Fruit fly (Drosophila melanogaster): ENCODE data around the gene CG14397.
A peak's percentile ranks its signal among the peaks of the same experiment; 100 is the strongest.

The CG14397 gene

dm6 chr2L:21062611-21063010, 28.4 kb upstream of the CG14397 start:
- TF ChIP-seq CG8290 (GFP tag; optimal IDR thresholded peaks at IDR 0.05), result no peak
- TF ChIP-seq CG8290 (tag; optimal IDR thresholded peaks at IDR 0.05), result peak in 1 of 2 experiments; percentile 21
- TF ChIP-seq CrebB (tag; optimal IDR thresholded peaks at IDR 0.05), result no peak
- TF ChIP-seq CG10654 (GFP tag; optimal IDR thresholded peaks at IDR 0.05), result no peak
- no peak for TF ChIP-seq CG13296 (GFP tag; optimal IDR thresholded peaks at IDR 0.05)
- no peak for TF ChIP-seq CG5245 (GFP tag; optimal IDR thresholded peaks at IDR 0.05)
- no peak for TF ChIP-seq pita (GFP tag; optimal IDR thresholded peaks at IDR 0.05)
- peak; percentile 8 for TF ChIP-seq ATbp (GFP tag; optimal IDR thresholded peaks at IDR 0.05)
- no peak for TF ChIP-seq CG4707 (GFP tag; optimal IDR thresholded peaks at IDR 0.05)
- peak; percentile 12 for TF ChIP-seq CG17359 (tag; optimal IDR thresholded peaks at IDR 0.05)
- TF ChIP-seq CG7556 (GFP tag; optimal IDR thresholded peaks at IDR 0.05), result no peak
- TF ChIP-seq CG2889 (GFP tag; IDR thresholded peaks at IDR 0.05), result no peak
- no peak for TF ChIP-seq her (GFP tag; optimal IDR thresholded peaks at IDR 0.05)
- TF ChIP-seq C15 (GFP tag; IDR thresholded peaks at IDR 0.05), result no peak
- TF ChIP-seq unpg (GFP tag; optimal IDR thresholded peaks at IDR 0.05), result no peak
- no peak for TF ChIP-seq oc (tag; optimal IDR thresholded peaks at IDR 0.05)
- TF ChIP-seq wor (GFP tag; IDR thresholded peaks at IDR 0.05), result no peak
- TF ChIP-seq CkIIα-i1 (GFP tag; IDR thresholded peaks at IDR 0.05), result no peak
- no peak for TF ChIP-seq hb (GFP tag; IDR thresholded peaks at IDR 0.05; ENCODE audit: partially characterized antibody)
- peak; percentile 41 for TF ChIP-seq CG2678 (tag; optimal IDR thresholded peaks at IDR 0.05)
- TF ChIP-seq NK7.1 (GFP tag; optimal IDR thresholded peaks at IDR 0.05), result no peak
- TF ChIP-seq CG11696 (GFP tag; IDR thresholded peaks at IDR 0.05), result no peak
- no peak for TF ChIP-seq Dip3 (GFP tag; optimal IDR thresholded peaks at IDR 0.05)
- TF ChIP-seq CG10431 (GFP tag; optimal IDR thresholded peaks at IDR 0.05), result no peak
- TF ChIP-seq Oli (tag; optimal IDR thresholded peaks at IDR 0.05), result no peak
- TF ChIP-seq CG15269 (tag; optimal IDR thresholded peaks at IDR 0.05), result no peak
- no peak for TF ChIP-seq Atf-2 (GFP tag; optimal IDR thresholded peaks at IDR 0.05)
- TF ChIP-seq gcm (GFP tag; optimal IDR thresholded peaks at IDR 0.05), result no peak
- TF ChIP-seq hth (optimal IDR thresholded peaks at IDR 0.05), result no peak
- no peak for TF ChIP-seq fd64A (GFP tag; optimal IDR thresholded peaks at IDR 0.05)
- peak; percentile 30; the same call in 1 of the 3 replicates for TF ChIP-seq Dbx (GFP tag; IDR thresholded peaks at IDR 0.05)
- no peak for TF ChIP-seq CG8388 (GFP tag; optimal IDR thresholded peaks at IDR 0.05)
- no peak for TF ChIP-seq wdn (GFP tag; IDR thresholded peaks at IDR 0.05)
- TF ChIP-seq CG4424 (GFP tag; optimal IDR thresholded peaks at IDR 0.05), result no peak
- TF ChIP-seq zen (tag; optimal IDR thresholded peaks at IDR 0.05), result no peak
- TF ChIP-seq en (GFP tag; optimal IDR thresholded peaks at IDR 0.05), result no peak
- no peak for TF ChIP-seq kah (GFP tag; optimal IDR thresholded peaks at IDR 0.05)
- TF ChIP-seq CG2116 (GFP tag; optimal IDR thresholded peaks at IDR 0.05), result no peak
- TF ChIP-seq CG17912 (GFP tag; optimal IDR thresholded peaks at IDR 0.05), result no peak
- TF ChIP-seq fd96Cb (tag; optimal IDR thresholded peaks at IDR 0.05), result no peak
- peak; percentile 36 for TF ChIP-seq Asciz (GFP tag; optimal IDR thresholded peaks at IDR 0.05)
- TF ChIP-seq CG12769 (tag; optimal IDR thresholded peaks at IDR 0.05), result no peak
- TF ChIP-seq Pdp1 (GFP tag; optimal IDR thresholded peaks at IDR 0.05), result no peak
- peak; percentile 66 for TF ChIP-seq Med (GFP tag)
- TF ChIP-seq pan (optimal IDR thresholded peaks at IDR 0.05), result no peak
- no peak for TF ChIP-seq pan (GFP tag; optimal IDR thresholded peaks at IDR 0.05 in 1 of 2, IDR thresholded peaks at IDR 0.05 in 1 of 2)
- no peak for TF ChIP-seq CG4328 (GFP tag; optimal IDR thresholded peaks at IDR 0.05)
- no peak for TF ChIP-seq bigmax (GFP tag; optimal IDR thresholded peaks at IDR 0.05)
- no peak for TF ChIP-seq Nf-YB (GFP tag; optimal IDR thresholded peaks at IDR 0.05)
- TF ChIP-seq ash1 (GFP tag; optimal IDR thresholded peaks at IDR 0.05), result no peak
- no peak for TF ChIP-seq H15 (GFP tag; IDR thresholded peaks at IDR 0.05)
- TF ChIP-seq corto (GFP tag; optimal IDR thresholded peaks at IDR 0.05), result no peak

Measured in whole organism, embryonic.